Worm (Caenorhabditis elegans) whole organism, dauer: ENCODE measurements around the gene srg-60.

Experiments used
- unc-62 ChIP-seq: sonication (generic microtip); optimal IDR thresholded peaks from 2 replicates; lab custom pipeline; 2017; ENCODE audit warnings: missing biosample characterization, missing genetic modification reagents, missing genetic modification characterization

The srg-60 gene

ce11 chrV:2734360-2734759, 11.9 kb upstream of the srg-60 start, which contains the start of gene srg-57:
srg-57 (minus strand) TSS chrV:2734460.
- no peak for TF ChIP-seq unc-62

- TF ChIP-seq unc-62, result no peak
Observed at ce11 chrV:2730784-2731480, 8.5 kb upstream of the srg-60 start, which contains the start of gene dod-3. dod-3 (minus strand) TSS chrV:2731098.

ce11 chrV:2728236-2728635, 5.8 kb upstream of the srg-60 start, which contains the start of gene str-33:
str-33 (plus strand) TSS chrV:2728536.
- no peak for TF ChIP-seq unc-62

ce11 chrV:2727101-2727500, 4.6 kb upstream of the srg-60 start, which contains the start of gene str-13:
str-13 (minus strand) TSS chrV:2727201.
- TF ChIP-seq unc-62, result no peak

ce11 chrV:2725225-2725624, 2.8 kb upstream of the srg-60 start, which contains the start of gene srg-59:
srg-59 (minus strand) TSS chrV:2725325.
- TF ChIP-seq unc-62, result no peak

ce11 chrV:2720763-2721162, 1.7 kb downstream of the srg-60 start, which contains the start of gene srt-27:
srt-27 (minus strand) TSS chrV:2720863.
- no peak for TF ChIP-seq unc-62

ce11 chrV:2718688-2719185, 3.7 kb downstream of the srg-60 start, which contains the start of gene srt-29:
srt-29 (minus strand) TSS chrV:2719135.
- TF ChIP-seq unc-62, result no peak

ce11 chrV:2716933-2717332, 5.5 kb downstream of the srg-60 start:
- TF ChIP-seq unc-62, result no peak

- no peak for TF ChIP-seq unc-62
Observed at ce11 chrV:2713532-2713931, 8.9 kb downstream of the srg-60 start, which contains the start of gene srt-28. srt-28 (minus strand) TSS chrV:2713632.

- no peak for TF ChIP-seq unc-62
Observed at ce11 chrV:2711429-2711828, 11.0 kb downstream of the srg-60 start, which contains the start of gene C24B9.3. C24B9.3 (minus strand) TSS chrV:2711599.

- TF ChIP-seq unc-62, result no peak
Observed at ce11 chrV:2710192-2710591, 12.3 kb downstream of the srg-60 start.

- TF ChIP-seq unc-62, result no peak
Observed at ce11 chrV:2706379-2706778, 16.1 kb downstream of the srg-60 start.

ce11 chrV:2703299-2703698, 19.2 kb downstream of the srg-60 start:
- no peak for TF ChIP-seq unc-62

ce11 chrV:2702883-2703282, 19.6 kb downstream of the srg-60 start:
- no peak for TF ChIP-seq unc-62

- TF ChIP-seq unc-62, result no peak
Observed at ce11 chrV:2698826-2699225, 23.6 kb downstream of the srg-60 start, which contains the start of gene nuo-5. nuo-5 (plus strand) TSS chrV:2698972.

- TF ChIP-seq unc-62, result no peak
Observed at ce11 chrV:2697693-2698092, 24.8 kb downstream of the srg-60 start.

ce11 chrV:2695935-2696334, 26.5 kb downstream of the srg-60 start, which contains the start of gene Y45G12B.3:
Y45G12B.3 (minus strand) TSS chrV:2696254.
- TF ChIP-seq unc-62, result no peak

- TF ChIP-seq unc-62, result no peak
Observed at ce11 chrV:2694389-2694788, 28.1 kb downstream of the srg-60 start, which contains the start of gene Y45G12B.2. Y45G12B.2 (plus strand) TSS chrV:2694771.
